Fruit fly (Drosophila melanogaster) whole organism, embryonic: ENCODE measurements around the gene COX7AL.
A peak's percentile ranks its signal among the peaks of the same experiment; 100 is the strongest.

Experiments used
- Ada2b ChIP-seq: fragments of 200-800 bp; sonication (Bioruptor generic); IDR thresholded peaks from 2 replicates; pipeline ENCODE4 v1.3.6; 2022; ENCODE audit warnings: missing biosample characterization, missing genetic modification characterization
- Atf3 ChIP-seq: fragments of 200-800 bp; sonication (Bioruptor generic); optimal IDR thresholded peaks from 3 replicates; lab custom pipeline; 2016; ENCODE audit warnings: missing biosample characterization, missing genetic modification characterization
- B-H1 ChIP-seq: fragments of 200-800 bp; sonication (Bioruptor generic); IDR thresholded peaks from 3 replicates; pipeline ENCODE4 v1.3.6; 2022; ENCODE audit warnings: missing biosample characterization, missing genetic modification characterization
- Blimp-1 ChIP-seq: fragments of 200-800 bp; sonication (Bioruptor generic); optimal IDR thresholded peaks from 3 replicates; lab custom pipeline; 2018; ENCODE audit warnings: missing biosample characterization, missing genetic modification characterization, mild to moderate bottlenecking, moderate library complexity, missing genetic modification reagents
- CG10147 ChIP-seq: fragments of 200-800 bp; sonication (Bioruptor generic); optimal IDR thresholded peaks from 2 replicates; lab custom pipeline; 2019; ENCODE audit warnings: missing biosample characterization, mild to moderate bottlenecking, missing genetic modification characterization, moderate library complexity
- CG10366 ChIP-seq: fragments of 200-800 bp; sonication (Bioruptor generic); IDR thresholded peaks from 2 replicates; pipeline ENCODE4 v1.3.6; 2022; ENCODE audit warnings: missing biosample characterization, missing genetic modification characterization
- CG12391 ChIP-seq: fragments of 200-800 bp; sonication (Bioruptor generic); optimal IDR thresholded peaks from 3 replicates; lab custom pipeline; 2018; ENCODE audit warnings: missing biosample characterization, mild to moderate bottlenecking, missing genetic modification characterization, moderate library complexity
- CG14710 ChIP-seq: fragments of 200-800 bp; sonication (Bioruptor generic); optimal IDR thresholded peaks from 3 replicates; lab custom pipeline; 2019; ENCODE audit warnings: missing biosample characterization, mild to moderate bottlenecking, missing genetic modification characterization, moderate library complexity
- CG1529 ChIP-seq: fragments of 200-800 bp; sonication (Bioruptor generic); optimal IDR thresholded peaks from 3 replicates; lab custom pipeline; 2018; ENCODE audit warnings: missing biosample characterization, missing genetic modification characterization
- CG15514 ChIP-seq: fragments of 200-800 bp; sonication (Bioruptor generic); optimal IDR thresholded peaks from 3 replicates; lab custom pipeline; 2017; ENCODE audit warnings: missing biosample characterization, missing genetic modification characterization, mild to moderate bottlenecking, moderate library complexity, missing genetic modification reagents
- CG17359 ChIP-seq: fragments of 200-800 bp; sonication (Bioruptor generic); optimal IDR thresholded peaks from 3 replicates; lab custom pipeline; 2018; ENCODE audit warnings: missing biosample characterization, mild to moderate bottlenecking, missing genetic modification characterization, moderate library complexity
- CG31441 ChIP-seq: fragments of 200-800 bp; sonication (Bioruptor generic); IDR thresholded peaks from 2 replicates; pipeline ENCODE4 v1.3.6; 2022; ENCODE audit warnings: missing biosample characterization, missing genetic modification characterization
- CG33557 ChIP-seq: fragments of 200-800 bp; sonication (Bioruptor generic); optimal IDR thresholded peaks from 2 replicates; lab custom pipeline; 2019; ENCODE audit warnings: missing biosample characterization, mild to moderate bottlenecking, missing genetic modification characterization, moderate library complexity
- CG3407 ChIP-seq: fragments of 200-800 bp; sonication (Bioruptor generic); optimal IDR thresholded peaks from 2 replicates; lab custom pipeline; 2018; ENCODE audit warnings: missing biosample characterization, mild to moderate bottlenecking, missing genetic modification characterization
- CG4282 ChIP-seq: fragments of 200-800 bp; sonication (Bioruptor generic); optimal IDR thresholded peaks from 2 replicates; lab custom pipeline; 2016; ENCODE audit warnings: missing biosample characterization, missing genetic modification characterization
- CG5245 ChIP-seq: fragments of 200-800 bp; sonication (Bioruptor generic); optimal IDR thresholded peaks from 3 replicates; lab custom pipeline; 2016; ENCODE audit warnings: missing biosample characterization, missing genetic modification characterization
- CG5953 ChIP-seq: fragments of 200-800 bp; sonication (Bioruptor generic); IDR thresholded peaks from 2 replicates; pipeline ENCODE4 v1.3.6; 2022; ENCODE audit warnings: missing biosample characterization, missing genetic modification characterization
- CG6654 ChIP-seq: fragments of 200-800 bp; sonication (Bioruptor generic); optimal IDR thresholded peaks from 2 replicates; lab custom pipeline; 2017; ENCODE audit warnings: missing biosample characterization, mild to moderate bottlenecking, missing genetic modification characterization
- CG6765 ChIP-seq: fragments of 200-800 bp; sonication (Bioruptor generic); optimal IDR thresholded peaks from 3 replicates; lab custom pipeline; 2017; ENCODE audit warnings: missing biosample characterization, mild to moderate bottlenecking, missing genetic modification characterization
- CG7372 ChIP-seq: fragments of 200-800 bp; sonication (Bioruptor generic); IDR thresholded peaks from 2 replicates; pipeline ENCODE4 v1.3.6; 2022; ENCODE audit warnings: missing biosample characterization, missing genetic modification characterization
- CG8924 ChIP-seq: fragments of 200-800 bp; optimal IDR thresholded peaks from 3 replicates; lab custom pipeline; 2019; ENCODE audit warnings: missing biosample characterization, mild to moderate bottlenecking, missing genetic modification characterization, moderate library complexity
- CG9797 ChIP-seq: fragments of 200-800 bp; sonication (Bioruptor generic); optimal IDR thresholded peaks from 3 replicates; lab custom pipeline; 2018; ENCODE audit warnings: missing biosample characterization, mild to moderate bottlenecking, missing genetic modification characterization
- Dad ChIP-seq: fragments of 200-800 bp; sonication (Bioruptor generic); optimal IDR thresholded peaks from 3 replicates; lab custom pipeline; 2016; ENCODE audit warnings: missing biosample characterization, missing genetic modification characterization
- HLH3B ChIP-seq: fragments of 200-800 bp; sonication (Bioruptor generic); IDR thresholded peaks from 2 replicates; pipeline ENCODE4 v1.3.6; 2022; ENCODE audit warnings: missing biosample characterization, missing genetic modification characterization
- Hr39 ChIP-seq: fragments of >200 bp; optimal IDR thresholded peaks from 2 replicates; lab custom pipeline; 2017
- Hr78 ChIP-seq, 2 experiments: fragments of 200-800 bp in 1 of 2; fragments of >200 bp in 1 of 2; sonication (Bioruptor generic) in 1 of 2; optimal IDR thresholded peaks; 2 replicates each; lab custom pipeline; 2017 to 2019; ENCODE audit warnings: missing biosample characterization in 2 of 2, missing genetic modification characterization in 2 of 2, mild to moderate bottlenecking in 1 of 2, moderate library complexity in 1 of 2
- Mes4 ChIP-seq: fragments of 200-800 bp; sonication (Bioruptor generic); optimal IDR thresholded peaks from 2 replicates; lab custom pipeline; 2016; ENCODE audit warnings: missing biosample characterization, missing genetic modification characterization
- NC2β ChIP-seq: fragments of 200-800 bp; sonication (Bioruptor generic); optimal IDR thresholded peaks from 2 replicates; lab custom pipeline; 2016; ENCODE audit warnings: missing biosample characterization, missing genetic modification characterization
- NK7.1 ChIP-seq: fragments of 200-800 bp; sonication (Bioruptor generic); optimal IDR thresholded peaks from 3 replicates; lab custom pipeline; 2016; ENCODE audit warnings: missing biosample characterization, missing genetic modification characterization
- Rfx ChIP-seq: fragments of 200-800 bp; sonication (Bioruptor generic); IDR thresholded peaks from 2 replicates; pipeline ENCODE4 v1.3.6; 2022; ENCODE audit warnings: missing biosample characterization, missing genetic modification characterization
- Sry-δ ChIP-seq: fragments of 200-800 bp; sonication (Bioruptor generic); optimal IDR thresholded peaks from 2 replicates; lab custom pipeline; 2016; ENCODE audit warnings: missing biosample characterization, missing genetic modification characterization
- Xrp1 ChIP-seq: fragments of 200-800 bp; sonication (Bioruptor generic); IDR thresholded peaks from 2 replicates; pipeline ENCODE4 v1.3.6; 2022; ENCODE audit warnings: missing biosample characterization, missing genetic modification characterization
- ab ChIP-seq: fragments of 200-800 bp; sonication (Bioruptor generic); optimal IDR thresholded peaks from 2 replicates; lab custom pipeline; 2016; ENCODE audit warnings: missing biosample characterization, missing genetic modification characterization
- az2 ChIP-seq: fragments of 200-800 bp; sonication (Bioruptor generic); optimal IDR thresholded peaks from 3 replicates; lab custom pipeline; 2016; ENCODE audit warnings: missing biosample characterization, missing genetic modification characterization
- chinmo ChIP-seq: fragments of 200-800 bp; sonication (Bioruptor generic); IDR thresholded peaks from 4 replicates; pipeline ENCODE4 v1.3.6; 2022; ENCODE audit warnings: missing biosample characterization, missing genetic modification characterization; ENCODE audit not compliant: partially characterized antibody
- ci ChIP-seq: fragments of 200-800 bp; sonication (Bioruptor generic); IDR thresholded peaks from 3 replicates; pipeline ENCODE4 v1.3.6; 2022; ENCODE audit warnings: missing biosample characterization, missing genetic modification characterization
- dati ChIP-seq: fragments of 200-800 bp; sonication (Bioruptor generic); IDR thresholded peaks from 2 replicates; pipeline ENCODE4 v1.3.6; 2022; ENCODE audit warnings: missing biosample characterization, missing genetic modification characterization
- dmrt11E ChIP-seq: fragments of 200-800 bp; sonication (Bioruptor generic); optimal IDR thresholded peaks from 3 replicates; lab custom pipeline; 2018; ENCODE audit warnings: missing biosample characterization, mild to moderate bottlenecking, missing genetic modification characterization, moderate library complexity
- dpn ChIP-seq, 2 experiments: fragments of 200-800 bp; sonication (Bioruptor generic); optimal IDR thresholded peaks; 3 replicates each; lab custom pipeline; 2016; ENCODE audit warnings: missing biosample characterization in 2 of 2, missing genetic modification characterization in 2 of 2
- emc ChIP-seq: fragments of 200-800 bp; sonication (Bioruptor generic); optimal IDR thresholded peaks from 2 replicates; lab custom pipeline; 2016; ENCODE audit warnings: missing biosample characterization, missing genetic modification characterization
- gfzf ChIP-seq: fragments of 200-800 bp; sonication (Bioruptor generic); optimal IDR thresholded peaks from 2 replicates; lab custom pipeline; 2016; ENCODE audit warnings: missing biosample characterization, mild to moderate bottlenecking, missing genetic modification characterization, moderate library complexity
- knrl ChIP-seq: fragments of 200-800 bp; sonication (Bioruptor generic); IDR thresholded peaks from 3 replicates; pipeline ENCODE4 v1.3.6; 2022; ENCODE audit warnings: missing biosample characterization, missing genetic modification characterization; ENCODE audit not compliant: partially characterized antibody
- odd ChIP-seq: fragments of 200-800 bp; sonication (Bioruptor generic); optimal IDR thresholded peaks from 2 replicates; lab custom pipeline; 2017; ENCODE audit warnings: missing biosample characterization, mild to moderate bottlenecking, missing genetic modification characterization
- org-1 ChIP-seq: fragments of 200-800 bp; sonication (Bioruptor generic); optimal IDR thresholded peaks from 2 replicates; lab custom pipeline; 2017; ENCODE audit warnings: missing biosample characterization, missing genetic modification characterization
- psq ChIP-seq: fragments of 200-800 bp; sonication (Bioruptor generic); optimal IDR thresholded peaks from 2 replicates; lab custom pipeline; 2017; ENCODE audit warnings: missing biosample characterization, missing genetic modification characterization
- row ChIP-seq: fragments of 200-800 bp; sonication (Bioruptor generic); IDR thresholded peaks from 3 replicates; pipeline ENCODE4 v1.3.6; 2022; ENCODE audit warnings: missing biosample characterization, missing genetic modification characterization
- schlank ChIP-seq: fragments of 200-800 bp; sonication (Bioruptor generic); optimal IDR thresholded peaks from 2 replicates; lab custom pipeline; 2018; ENCODE audit warnings: missing biosample characterization, mild to moderate bottlenecking, missing genetic modification characterization
- sens-2 ChIP-seq: fragments of 200-800 bp; sonication (Bioruptor generic); IDR thresholded peaks from 2 replicates; pipeline ENCODE4 v1.3.6; 2022; ENCODE audit warnings: missing biosample characterization, missing genetic modification characterization
- sr ChIP-seq: fragments of 200-800 bp; sonication (Bioruptor generic); IDR thresholded peaks from 3 replicates; pipeline ENCODE4 v1.3.6; 2022; ENCODE audit warnings: missing biosample characterization, missing genetic modification characterization
- unc-4 ChIP-seq: fragments of 200-800 bp; sonication (Bioruptor generic); IDR thresholded peaks from 2 replicates; pipeline ENCODE4 v1.3.6; 2022; ENCODE audit warnings: missing biosample characterization, missing genetic modification characterization; ENCODE audit not compliant: partially characterized antibody
- vvl ChIP-seq: fragments of 200-800 bp; sonication (Bioruptor generic); IDR thresholded peaks from 2 replicates; pipeline ENCODE4 v1.3.6; 2022; ENCODE audit warnings: missing biosample characterization, missing genetic modification characterization

COX7AL gene

dm6 chr3R:8308515-8308959, 34.9 kb upstream of the COX7AL start, which contains the start of gene tex (continued):
- no peak for TF ChIP-seq CG10366 (GFP tag; lab: Robert Waterston, UW)
- no peak for TF ChIP-seq sens-2 (GFP tag; lab: Robert Waterston, UW)
- no peak for TF ChIP-seq Dad
- TF ChIP-seq Hr39, result no peak
- TF ChIP-seq Rfx, result no peak
- peak; percentile 50 for TF ChIP-seq unc-4 (GFP tag; lab: Robert Waterston, UW)
- TF ChIP-seq vvl (GFP tag; lab: Robert Waterston, UW), result peak; percentile 68
- no peak for TF ChIP-seq psq (GFP tag; lab: Kevin White, UChicago)
- TF ChIP-seq CG14710, result peak; percentile 77
- TF ChIP-seq knrl, result peak; percentile 27; the same call in 1 of the 3 replicates
- no peak for TF ChIP-seq CG7372 (GFP tag; lab: Robert Waterston, UW)
- TF ChIP-seq CG33557 (GFP tag; lab: Kevin White, UChicago), result peak; percentile 73
- TF ChIP-seq CG6765 (GFP tag; lab: Kevin White, UChicago), result no peak
- peak; percentile 67 for TF ChIP-seq Blimp-1
- TF ChIP-seq odd (GFP tag; lab: Kevin White, UChicago), result no peak
- TF ChIP-seq sr (GFP tag; lab: Robert Waterston, UW), result 0 out of 3 replicates have a peak, but pooled peaks have one; percentile 12
- TF ChIP-seq CG9797, result peak; percentile 74
- no peak for TF ChIP-seq CG4282 (GFP tag; lab: Kevin White, UChicago)
- TF ChIP-seq Atf3 (GFP tag; lab: Kevin White, UChicago), result no peak
- peak; percentile 95 for TF ChIP-seq gfzf (GFP tag; lab: Kevin White, UChicago)
- TF ChIP-seq dati (GFP tag; lab: Robert Waterston, UW), result no peak
- TF ChIP-seq schlank (tag; lab: Kevin White, UChicago), result no peak
- no peak for TF ChIP-seq row
- TF ChIP-seq emc (GFP tag; lab: Kevin White, UChicago), result no peak
- TF ChIP-seq HLH3B (GFP tag; lab: Robert Waterston, UW), result no peak
- no peak for TF ChIP-seq CG10147 (GFP tag; lab: Kevin White, UChicago)
- TF ChIP-seq CG8924 (tag; lab: Kevin White, UChicago), result peak; percentile 59
- peak; percentile 56 for TF ChIP-seq CG15514 (GFP tag; lab: Kevin White, UChicago)
- TF ChIP-seq Sry-δ (GFP tag; lab: Kevin White, UChicago), result peak; percentile 66
- no peak for TF ChIP-seq dpn (GFP tag; optimal IDR thresholded peaks at IDR 0.05; lab: Kevin White, UChicago)
- peak; percentile 49; the same call in 1 of the 2 replicates for TF ChIP-seq Xrp1 (GFP tag; lab: Robert Waterston, UW)
- peak; percentile 65; the same call in 2 of the 3 replicates for TF ChIP-seq ci (GFP tag; lab: Robert Waterston, UW)
- TF ChIP-seq CG5953 (GFP tag; lab: Robert Waterston, UW), result no peak
- TF ChIP-seq dmrt11E (tag; lab: Kevin White, UChicago), result peak; percentile 29
- TF ChIP-seq CG12391, result peak; percentile 27
- TF ChIP-seq CG31441, result peak; percentile 49; the same call in 1 of the 2 replicates
- no peak for TF ChIP-seq CG6654 (GFP tag; lab: Kevin White, UChicago)
- TF ChIP-seq Ada2b, result no peak
- no peak for TF ChIP-seq chinmo (GFP tag; lab: Robert Waterston, UW)
- no peak for TF ChIP-seq az2 (GFP tag; lab: Kevin White, UChicago)
- peak; percentile 10 for TF ChIP-seq CG5245 (GFP tag; lab: Kevin White, UChicago)
- peak; percentile 62 for TF ChIP-seq CG3407 (GFP tag; lab: Kevin White, UChicago)
- peak; percentile 29 for TF ChIP-seq org-1 (GFP tag; lab: Kevin White, UChicago)
- TF ChIP-seq Mes4 (GFP tag; lab: Kevin White, UChicago), result peak; percentile 35
- peak in 1 of 2 experiments; percentile 1 for TF ChIP-seq Hr78 (GFP tag; optimal IDR thresholded peaks at IDR 0.05; lab: Kevin White, UChicago)
- TF ChIP-seq CG1529 (GFP tag; lab: Kevin White, UChicago), result peak; percentile 55
- peak; percentile 12 for TF ChIP-seq NC2β (GFP tag; lab: Kevin White, UChicago)
- TF ChIP-seq CG17359 (tag; lab: Kevin White, UChicago), result peak; percentile 55
- TF ChIP-seq ab (GFP tag; lab: Kevin White, UChicago), result no peak
- peak; percentile 25 for TF ChIP-seq NK7.1 (GFP tag; lab: Kevin White, UChicago)
- TF ChIP-seq B-H1, result no peak
